Fruit fly (Drosophila melanogaster) Kc167 (cell line): ENCODE data around the gene Usp30.

Source experiments
- h ChIP-seq: fragments of >200 bp; optimal IDR thresholded peaks from 3 replicates; lab custom pipeline; 2018; ENCODE audit warnings: missing external identifiers
- ttk ChIP-seq: sonication (Bioruptor generic); optimal IDR thresholded peaks from 2 replicates; lab custom pipeline; 2017; ENCODE audit warnings: missing external identifiers

dm6 chrX:5904377-5905085 lies 24.9 kb upstream of the Usp30 start:
- TF ChIP-seq h = no peak
- TF ChIP-seq ttk (lab: Kevin White, UChicago) = no peak
